Worm (Caenorhabditis elegans) whole organism, L3 larva: ENCODE measurements around the gene lido-8.

ENCODE experiments used
- R02D3.7 ChIP-seq: fragments of 150-350 bp; optimal IDR thresholded peaks from 2 replicates; lab custom pipeline; 2014; ENCODE audit warnings: missing biosample characterization, missing genetic modification characterization
- aly-2 ChIP-seq: fragments of 150-350 bp; optimal IDR thresholded peaks from 2 replicates; lab custom pipeline; 2014; ENCODE audit warnings: missing biosample characterization, missing genetic modification characterization
- ama-1 ChIP-seq: fragments of 150-350 bp; optimal IDR thresholded peaks from 2 replicates; lab custom pipeline; 2018
- ceh-28 ChIP-seq: fragments of 150-350 bp; optimal IDR thresholded peaks from 2 replicates; lab custom pipeline; 2014; ENCODE audit warnings: missing biosample characterization, missing genetic modification reagents, missing genetic modification characterization
- ceh-82 ChIP-seq: fragments of 150-350 bp; optimal IDR thresholded peaks from 2 replicates; lab custom pipeline; 2014; ENCODE audit warnings: missing biosample characterization, missing genetic modification characterization
- daf-12 ChIP-seq: fragments of 150-350 bp; optimal IDR thresholded peaks from 2 replicates; lab custom pipeline; 2014; ENCODE audit warnings: missing biosample characterization, missing genetic modification reagents, missing genetic modification characterization
- egl-27 ChIP-seq: sonication (generic microtip); optimal IDR thresholded peaks from 4 replicates; lab custom pipeline; 2017; ENCODE audit warnings: missing biosample characterization, missing genetic modification reagents, missing genetic modification characterization
- egl-5 ChIP-seq: fragments of 150-350 bp; optimal IDR thresholded peaks from 2 replicates; lab custom pipeline; 2017; ENCODE audit warnings: missing biosample characterization, missing genetic modification reagents, missing genetic modification characterization, inconsistent platforms
- elt-1 ChIP-seq: fragments of 150-350 bp; optimal IDR thresholded peaks from 2 replicates; lab custom pipeline; 2014; ENCODE audit warnings: missing biosample characterization, missing genetic modification characterization
- elt-3 ChIP-seq, 3 experiments: fragments of 150-350 bp in 1 of 3; sonication (generic microtip) in 2 of 3; optimal IDR thresholded peaks; 2 replicates in 2 of 3; 4 replicates in 1 of 3; lab custom pipeline; 2014 to 2017; ENCODE audit warnings: missing biosample characterization in 3 of 3, missing genetic modification characterization in 3 of 3
- fkh-10 ChIP-seq: sonication (generic microtip); optimal IDR thresholded peaks from 2 replicates; lab custom pipeline; 2017; ENCODE audit warnings: missing biosample characterization, missing genetic modification reagents, missing genetic modification characterization
- fos-1 ChIP-seq: fragments of 150-350 bp; optimal IDR thresholded peaks from 2 replicates; lab custom pipeline; 2014; ENCODE audit warnings: missing biosample characterization, missing genetic modification characterization
- jun-1 ChIP-seq: fragments of 150-350 bp; optimal IDR thresholded peaks from 2 replicates; lab custom pipeline; 2014; ENCODE audit warnings: missing biosample characterization, missing genetic modification reagents, missing genetic modification characterization
- lin-15B ChIP-seq: fragments of 150-350 bp; optimal IDR thresholded peaks from 2 replicates; lab custom pipeline; 2014; ENCODE audit warnings: missing biosample characterization, missing genetic modification characterization
- lin-39 ChIP-seq: fragments of 150-350 bp; optimal IDR thresholded peaks from 2 replicates; lab custom pipeline; 2018; ENCODE audit warnings: missing biosample characterization, missing genetic modification reagents, missing genetic modification characterization
- lsy-12 ChIP-seq: sonication (generic microtip); optimal IDR thresholded peaks from 2 replicates; lab custom pipeline; 2016; ENCODE audit warnings: mild to moderate bottlenecking, missing genetic modification characterization, missing compliant biosample characterization
- mml-1 ChIP-seq: fragments of 150-350 bp; sonication (generic microtip); optimal IDR thresholded peaks from 3 replicates; lab custom pipeline; 2014; ENCODE audit warnings: missing biosample characterization, missing genetic modification characterization
- nhr-11 ChIP-seq: fragments of 150-350 bp; optimal IDR thresholded peaks from 2 replicates; lab custom pipeline; 2014; ENCODE audit warnings: missing biosample characterization, missing genetic modification characterization
- nhr-12 ChIP-seq: fragments of 150-350 bp; optimal IDR thresholded peaks from 2 replicates; lab custom pipeline; 2014; ENCODE audit warnings: missing biosample characterization, missing genetic modification characterization
- nhr-23 ChIP-seq: fragments of 150-350 bp; optimal IDR thresholded peaks from 2 replicates; lab custom pipeline; 2014; ENCODE audit warnings: missing biosample characterization, missing genetic modification reagents, missing genetic modification characterization
- nhr-237 ChIP-seq: fragments of 150-350 bp; optimal IDR thresholded peaks from 2 replicates; lab custom pipeline; 2014; ENCODE audit warnings: missing biosample characterization, missing genetic modification characterization
- nhr-25 ChIP-seq: sonication (generic microtip); optimal IDR thresholded peaks from 2 replicates; lab custom pipeline; 2017; ENCODE audit warnings: missing biosample characterization, missing genetic modification characterization
- nhr-28 ChIP-seq: fragments of 150-350 bp; optimal IDR thresholded peaks from 2 replicates; lab custom pipeline; 2014; ENCODE audit warnings: missing biosample characterization, missing genetic modification characterization
- nhr-43 ChIP-seq: sonication (generic microtip); optimal IDR thresholded peaks from 2 replicates; lab custom pipeline; 2016; ENCODE audit warnings: mild to moderate bottlenecking, missing genetic modification characterization, missing compliant biosample characterization; ENCODE audit not compliant: poor library complexity, severe bottlenecking
- nhr-67 ChIP-seq: fragments of 150-350 bp; optimal IDR thresholded peaks from 2 replicates; lab custom pipeline; 2014; ENCODE audit warnings: missing biosample characterization, missing genetic modification characterization
- nhr-76 ChIP-seq: fragments of 150-350 bp; sonication (generic microtip); optimal IDR thresholded peaks from 5 replicates; lab custom pipeline; 2014; ENCODE audit warnings: missing biosample characterization, missing genetic modification characterization
- nhr-77 ChIP-seq: fragments of 150-350 bp; optimal IDR thresholded peaks from 2 replicates; lab custom pipeline; 2014; ENCODE audit warnings: missing biosample characterization, missing genetic modification characterization
- pha-4 ChIP-seq: fragments of 150-350 bp; optimal IDR thresholded peaks from 2 replicates; lab custom pipeline; 2014; ENCODE audit warnings: missing biosample characterization, missing genetic modification reagents, missing genetic modification characterization
- pqm-1 ChIP-seq: fragments of 150-350 bp; optimal IDR thresholded peaks from 2 replicates; lab custom pipeline; 2017; ENCODE audit warnings: missing biosample characterization, missing genetic modification characterization, inconsistent platforms
- sea-2 ChIP-seq: fragments of 150-350 bp; sonication (generic microtip); optimal IDR thresholded peaks from 4 replicates; lab custom pipeline; 2014; ENCODE audit warnings: missing biosample characterization, missing genetic modification reagents, missing genetic modification characterization
- snpc-4 ChIP-seq: fragments of 150-350 bp; optimal IDR thresholded peaks from 2 replicates; lab custom pipeline; 2014; ENCODE audit warnings: missing biosample characterization, missing genetic modification characterization
- tbx-2 ChIP-seq: sonication (generic microtip); optimal IDR thresholded peaks from 2 replicates; lab custom pipeline; 2016; ENCODE audit warnings: mild to moderate bottlenecking, missing genetic modification characterization, missing compliant biosample characterization
- unc-39 ChIP-seq: sonication (generic microtip); optimal IDR thresholded peaks from 4 replicates; lab custom pipeline; 2017; ENCODE audit warnings: missing biosample characterization, missing genetic modification characterization
- unc-62 ChIP-seq: fragments of 150-350 bp; sonication (generic microtip); optimal IDR thresholded peaks from 4 replicates; lab custom pipeline; 2014; ENCODE audit warnings: missing biosample characterization, missing genetic modification reagents, missing genetic modification characterization
- zag-1 ChIP-seq: fragments of 150-350 bp; optimal IDR thresholded peaks from 2 replicates; lab custom pipeline; 2014; ENCODE audit warnings: missing biosample characterization, missing genetic modification characterization
- ztf-4 ChIP-seq: fragments of 150-350 bp; optimal IDR thresholded peaks from 2 replicates; lab custom pipeline; 2014; ENCODE audit warnings: missing biosample characterization, missing genetic modification characterization

The lido-8 gene

DNA sequence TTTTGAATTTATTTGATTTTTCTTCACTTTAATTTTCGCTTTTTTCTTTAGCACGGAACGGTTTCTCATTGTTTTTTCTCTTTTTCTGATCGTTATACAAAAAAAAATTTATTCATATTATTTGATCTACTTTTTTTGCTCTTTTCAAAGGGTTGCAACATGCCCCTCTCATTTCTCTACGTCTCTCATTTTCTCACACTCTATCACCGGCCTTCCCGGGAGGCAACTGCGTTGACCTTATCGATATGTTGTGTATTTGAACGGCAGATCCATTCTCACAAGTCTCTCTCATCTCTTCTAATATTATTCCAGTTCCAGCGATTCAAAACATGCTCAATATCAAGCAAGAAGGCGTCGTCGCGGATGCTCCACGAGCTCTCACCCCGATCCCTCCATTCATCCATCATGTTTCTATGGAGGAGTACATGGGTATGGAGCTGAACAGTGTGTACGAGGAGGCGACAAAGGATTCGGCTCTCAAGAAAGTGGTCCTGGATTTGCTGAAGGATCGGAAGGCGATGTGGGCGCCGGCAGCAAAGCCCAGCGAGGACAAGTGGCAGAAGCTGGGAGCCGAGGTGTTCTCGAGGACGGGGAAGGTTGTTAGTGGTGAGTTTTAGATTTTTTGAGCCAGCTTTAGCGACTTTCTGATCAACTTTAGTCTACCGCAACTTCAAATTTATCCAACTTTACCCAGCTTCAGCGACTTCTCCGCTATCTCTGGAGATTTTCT lies 3.9 kb downstream of the lido-8 start, which contains the start of gene lido-9:
Gene lido-9, plus strand, starts transcription at position 234 of the 730 bp plus-strand sequence.
- TF ChIP-seq lin-15B (tag; lab: Kevin White, UChicago) (no peak), nhr-25 (tag; lab: Kevin White, UChicago) (no peak), R02D3.7 (tag; lab: Kevin White, UChicago) (no peak), unc-62 (GFP tag; lab: Kevin White, UChicago) (no peak), pqm-1 (tag; lab: Kevin White, UChicago) (no peak), ztf-4 (tag; lab: Kevin White, UChicago) (no peak), elt-1 (tag; lab: Kevin White, UChicago) (no peak), unc-39 (tag; lab: Kevin White, UChicago) (no peak), egl-27 (no peak), lsy-12 (tag; lab: Kevin White, UChicago) (no peak), nhr-77 (no peak), snpc-4 (tag; lab: Kevin White, UChicago) (no peak), ceh-82 (no peak)

DNA sequence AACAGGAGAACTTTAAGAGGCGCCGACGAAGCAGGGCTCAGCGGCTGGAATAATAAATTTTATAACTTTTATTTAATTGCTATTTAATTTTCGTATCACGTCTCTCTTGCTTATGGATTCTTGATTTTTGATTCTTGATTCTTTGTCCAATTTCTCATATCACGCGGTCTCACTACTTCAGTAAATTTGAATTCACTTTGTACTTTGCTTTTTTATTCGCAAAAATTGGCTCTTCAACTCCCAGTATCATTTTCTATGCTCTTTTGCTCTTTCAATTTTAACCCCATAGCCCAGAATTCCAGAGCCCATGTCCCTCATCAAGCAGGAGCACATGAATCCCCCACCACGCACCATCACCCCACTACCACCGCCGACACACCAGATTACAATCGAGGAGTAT lies 5.4 kb downstream of the lido-8 start, which contains the start of gene lido-10:
Gene lido-10, plus strand, starts transcription at position 301 of the 400 bp plus-strand sequence.
- TF ChIP-seq ceh-82 (no peak), ceh-28 (no peak), daf-12 (tag; lab: Kevin White, UChicago) (no peak), nhr-237 (tag; lab: Kevin White, UChicago) (no peak), tbx-2 (tag; lab: Kevin White, UChicago) (no peak), fkh-10 (no peak), fos-1 (tag; lab: Kevin White, UChicago) (no peak)

ce11 chrII:3003667-3004066 lies 6.8 kb downstream of the lido-8 start, which contains the start of gene lido-11:
lido-11 (plus strand) TSS chrII:3003967.
- TF ChIP-seq nhr-67 (tag; lab: Kevin White, UChicago): no peak
- no peak for TF ChIP-seq nhr-11 (tag; lab: Kevin White, UChicago)
- TF ChIP-seq pha-4 (tag; lab: Kevin White, UChicago): no peak
- TF ChIP-seq fos-1 (tag; lab: Kevin White, UChicago): no peak
- TF ChIP-seq snpc-4 (tag; lab: Kevin White, UChicago): no peak
- no peak for TF ChIP-seq ama-1

DNA sequence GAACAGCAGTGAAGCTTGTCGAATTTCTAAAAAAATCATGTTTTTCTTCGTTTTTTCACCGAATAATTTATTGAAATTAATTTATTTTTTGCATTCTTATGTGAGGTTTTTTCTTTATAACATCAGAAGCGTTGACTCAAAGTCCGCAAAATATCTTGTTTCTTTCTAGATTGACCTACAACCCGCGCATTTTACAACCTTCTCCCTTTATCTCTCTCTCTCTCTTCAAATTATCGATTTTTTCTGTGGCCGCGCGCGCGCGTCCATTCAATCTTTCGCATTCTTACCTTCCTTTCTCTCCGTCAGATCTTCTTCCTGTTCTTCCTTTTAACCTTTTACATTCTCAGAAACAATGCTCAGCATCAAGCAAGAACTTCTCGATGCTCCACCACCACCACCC lies 8.7 kb downstream of the lido-8 start, which contains the start of gene lido-12:
Gene lido-12, plus strand, starts transcription at position 301 of the 400 bp plus-strand sequence.
- TF ChIP-seq nhr-12 (tag; lab: Kevin White, UChicago): no peak
- no peak for TF ChIP-seq aly-2 (tag; lab: Kevin White, UChicago)
- no peak for TF ChIP-seq pqm-1 (tag; lab: Kevin White, UChicago)
- no peak for TF ChIP-seq egl-5 (tag; lab: Kevin White, UChicago)
- no peak for TF ChIP-seq jun-1
- TF ChIP-seq nhr-43: no peak
- TF ChIP-seq mml-1 (tag; lab: Kevin White, UChicago): no peak
- TF ChIP-seq nhr-76: no peak
- TF ChIP-seq unc-39 (tag; lab: Kevin White, UChicago): no peak
- TF ChIP-seq sea-2 (GFP tag; lab: Kevin White, UChicago): no peak
- TF ChIP-seq elt-3 (tag; optimal IDR thresholded peaks at IDR 0.05; lab: Kevin White, UChicago): no peak
- TF ChIP-seq zag-1 (tag; lab: Kevin White, UChicago): no peak

DNA sequence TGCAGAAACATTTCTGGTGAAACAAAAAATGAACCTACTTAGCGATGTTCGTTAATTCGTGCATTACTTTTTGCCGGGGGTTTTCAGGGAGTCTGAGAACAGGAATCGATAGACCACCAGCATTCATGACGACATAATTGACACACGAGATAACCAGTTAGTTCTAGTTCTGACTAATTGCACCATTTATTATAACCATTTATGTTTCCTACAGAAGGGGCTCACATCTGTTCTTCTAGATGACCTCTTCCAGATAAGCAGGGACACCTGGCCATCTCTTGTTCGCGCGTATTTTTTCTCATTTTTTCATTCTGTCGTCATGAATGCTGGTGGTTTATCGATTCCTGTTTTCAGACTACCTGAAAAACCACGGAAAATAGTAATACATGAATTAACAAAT lies 11.6 kb downstream of the lido-8 start, which contains the start of gene sdz-5:
Gene sdz-5, plus strand, starts transcription at position 301 of the 400 bp plus-strand sequence.
- TF ChIP-seq lsy-12 (tag; lab: Kevin White, UChicago) (no peak), R02D3.7 (tag; lab: Kevin White, UChicago) (no peak), snpc-4 (tag; lab: Kevin White, UChicago) (no peak), nhr-23 (tag; lab: Kevin White, UChicago) (no peak), ama-1 (no peak), aly-2 (tag; lab: Kevin White, UChicago) (no peak), lin-15B (tag; lab: Kevin White, UChicago) (no peak), unc-62 (GFP tag; lab: Kevin White, UChicago) (no peak), ceh-28 (no peak), daf-12 (tag; lab: Kevin White, UChicago) (no peak), unc-39 (tag; lab: Kevin White, UChicago) (no peak), nhr-28 (tag; lab: Kevin White, UChicago) (no peak), nhr-11 (tag; lab: Kevin White, UChicago) (no peak), ztf-4 (tag; lab: Kevin White, UChicago) (no peak), mml-1 (tag; lab: Kevin White, UChicago) (no peak), elt-3 (tag; optimal IDR thresholded peaks at IDR 0.05; lab: Kevin White, UChicago) (no peak), lin-39 (tag; lab: Kevin White, UChicago) (no peak)
